Fruit fly (Drosophila melanogaster) whole organism, embryonic: ENCODE results near the gene lilli.

Experiments
- CG10366 ChIP-seq: fragments of 200-800 bp; sonication (Bioruptor generic); IDR thresholded peaks from 2 replicates; pipeline ENCODE4 v1.3.6; 2022; ENCODE audit warnings: missing biosample characterization, missing genetic modification characterization
- CG10565 ChIP-seq: fragments of 200-800 bp; sonication (Bioruptor generic); optimal IDR thresholded peaks from 3 replicates; lab custom pipeline; 2016; ENCODE audit warnings: missing biosample characterization, mild to moderate bottlenecking, missing genetic modification characterization
- CG11398 ChIP-seq: fragments of 200-800 bp; sonication (Bioruptor generic); optimal IDR thresholded peaks from 2 replicates; lab custom pipeline; 2016; ENCODE audit warnings: missing biosample characterization, missing genetic modification characterization
- CG11504 ChIP-seq: fragments of 200-800 bp; sonication (Bioruptor generic); optimal IDR thresholded peaks from 3 replicates; lab custom pipeline; 2019; ENCODE audit warnings: missing biosample characterization, mild to moderate bottlenecking, missing genetic modification characterization, moderate library complexity
- CG11696 ChIP-seq: fragments of 200-800 bp; sonication (Bioruptor generic); IDR thresholded peaks from 2 replicates; pipeline ENCODE4 v1.3.6; 2022; ENCODE audit warnings: missing biosample characterization, missing genetic modification characterization
- CG15011 ChIP-seq: fragments of 200-800 bp; sonication (Bioruptor generic); optimal IDR thresholded peaks from 3 replicates; lab custom pipeline; 2018; ENCODE audit warnings: missing biosample characterization, mild to moderate bottlenecking, missing genetic modification characterization
- CG15269 ChIP-seq: fragments of 200-800 bp; sonication (Bioruptor generic); optimal IDR thresholded peaks from 2 replicates; lab custom pipeline; 2018; ENCODE audit warnings: missing biosample characterization, mild to moderate bottlenecking, missing genetic modification characterization, moderate library complexity
- CG1603 ChIP-seq: fragments of 200-800 bp; sonication (Bioruptor generic); optimal IDR thresholded peaks from 2 replicates; lab custom pipeline; 2019; ENCODE audit warnings: missing biosample characterization, mild to moderate bottlenecking, missing genetic modification characterization, moderate library complexity
- CG16779 ChIP-seq: fragments of 200-800 bp; sonication (Bioruptor generic); IDR thresholded peaks from 2 replicates; pipeline ENCODE4 v1.3.6; 2022; ENCODE audit warnings: missing biosample characterization, missing genetic modification characterization
- CG17912 ChIP-seq: fragments of 200-800 bp; sonication (Bioruptor generic); optimal IDR thresholded peaks from 2 replicates; lab custom pipeline; 2018; ENCODE audit warnings: missing biosample characterization, mild to moderate bottlenecking, missing genetic modification characterization
- CG18476 ChIP-seq: fragments of 200-800 bp; sonication (Bioruptor generic); optimal IDR thresholded peaks from 2 replicates; lab custom pipeline; 2016; ENCODE audit warnings: missing biosample characterization, mild to moderate bottlenecking, missing genetic modification characterization
- CG31224 ChIP-seq: fragments of 200-800 bp; sonication (Bioruptor generic); IDR thresholded peaks from 2 replicates; pipeline ENCODE4 v1.3.6; 2022; ENCODE audit warnings: missing biosample characterization, missing genetic modification characterization
- CG3995 ChIP-seq: fragments of 200-800 bp; sonication (Bioruptor generic); optimal IDR thresholded peaks from 3 replicates; lab custom pipeline; 2016; ENCODE audit warnings: missing biosample characterization, missing genetic modification characterization
- CG4282 ChIP-seq: fragments of 200-800 bp; sonication (Bioruptor generic); optimal IDR thresholded peaks from 2 replicates; lab custom pipeline; 2016; ENCODE audit warnings: missing biosample characterization, missing genetic modification characterization
- CG6654 ChIP-seq: fragments of 200-800 bp; sonication (Bioruptor generic); optimal IDR thresholded peaks from 2 replicates; lab custom pipeline; 2017; ENCODE audit warnings: missing biosample characterization, mild to moderate bottlenecking, missing genetic modification characterization
- CG7987 ChIP-seq: fragments of 200-800 bp; sonication (Bioruptor generic); optimal IDR thresholded peaks from 2 replicates; lab custom pipeline; 2018; ENCODE audit warnings: missing biosample characterization, mild to moderate bottlenecking, missing genetic modification characterization, moderate library complexity
- CG8388 ChIP-seq: fragments of 200-800 bp; sonication (Bioruptor generic); optimal IDR thresholded peaks from 2 replicates; lab custom pipeline; 2019; ENCODE audit warnings: missing biosample characterization, mild to moderate bottlenecking, missing genetic modification characterization, moderate library complexity
- CG9437 ChIP-seq: fragments of 200-800 bp; sonication (Bioruptor generic); optimal IDR thresholded peaks from 2 replicates; lab custom pipeline; 2018; ENCODE audit warnings: missing biosample characterization, mild to moderate bottlenecking, missing genetic modification characterization
- CG9727 ChIP-seq: fragments of 200-800 bp; sonication (Bioruptor generic); optimal IDR thresholded peaks from 3 replicates; lab custom pipeline; 2017; ENCODE audit warnings: missing biosample characterization, mild to moderate bottlenecking, missing genetic modification characterization
- CG9876 ChIP-seq: fragments of 200-800 bp; sonication (Bioruptor generic); optimal IDR thresholded peaks from 2 replicates; lab custom pipeline; 2016; ENCODE audit warnings: missing biosample characterization, missing genetic modification characterization
- Dbx ChIP-seq: fragments of 200-800 bp; sonication (Bioruptor generic); IDR thresholded peaks from 3 replicates; pipeline ENCODE4 v1.3.6; 2022; ENCODE audit warnings: missing biosample characterization, missing genetic modification characterization
- Dfd ChIP-seq, 2 experiments: fragments of >200 bp; optimal IDR thresholded peaks; 2 replicates each; lab custom pipeline; 2017; ENCODE audit warnings: missing biosample characterization in 2 of 2, missing genetic modification characterization in 2 of 2
- ERR ChIP-seq: fragments of 200-800 bp; sonication (Bioruptor generic); optimal IDR thresholded peaks from 2 replicates; lab custom pipeline; 2016; ENCODE audit warnings: missing biosample characterization, missing genetic modification characterization
- Fer1 ChIP-seq: fragments of 200-800 bp; sonication (Bioruptor generic); optimal IDR thresholded peaks from 2 replicates; lab custom pipeline; 2017; ENCODE audit warnings: missing biosample characterization, mild to moderate bottlenecking, missing genetic modification characterization
- Fer2 ChIP-seq: fragments of 200-800 bp; sonication (Bioruptor generic); optimal IDR thresholded peaks from 2 replicates; lab custom pipeline; 2018; ENCODE audit warnings: missing biosample characterization, mild to moderate bottlenecking, missing genetic modification characterization, moderate library complexity
- Gsc ChIP-seq: fragments of 200-800 bp; sonication (Bioruptor generic); IDR thresholded peaks from 2 replicates; pipeline ENCODE4 v1.3.6; 2022; ENCODE audit warnings: missing biosample characterization, missing genetic modification characterization
- Gug ChIP-seq: fragments of 200-800 bp; sonication (Bioruptor generic); IDR thresholded peaks from 4 replicates; pipeline ENCODE4 v1.3.6; 2022; ENCODE audit warnings: missing biosample characterization, missing genetic modification characterization
- Hand ChIP-seq: fragments of 200-800 bp; sonication (Bioruptor generic); optimal IDR thresholded peaks from 2 replicates; lab custom pipeline; 2017; ENCODE audit warnings: mild to moderate bottlenecking, missing biosample characterization, missing genetic modification reagents, missing genetic modification characterization
- HmgD ChIP-seq: fragments of 200-800 bp; sonication (Bioruptor generic); optimal IDR thresholded peaks from 3 replicates; lab custom pipeline; 2016; ENCODE audit warnings: missing biosample characterization, missing genetic modification characterization
- Lim3 ChIP-seq: fragments of 200-800 bp; sonication (Bioruptor generic); IDR thresholded peaks from 2 replicates; pipeline ENCODE4 v1.3.6; 2022; ENCODE audit warnings: missing biosample characterization, missing genetic modification characterization
- MBD-R2 ChIP-seq: fragments of 200-800 bp; sonication (Bioruptor generic); IDR thresholded peaks from 2 replicates; pipeline ENCODE4 v1.3.6; 2022; ENCODE audit warnings: missing biosample characterization, missing genetic modification characterization
- NC2α ChIP-seq: fragments of 200-800 bp; sonication (Bioruptor generic); optimal IDR thresholded peaks from 2 replicates; lab custom pipeline; 2016; ENCODE audit warnings: missing biosample characterization, missing genetic modification characterization
- Nf-YC ChIP-seq: fragments of 200-800 bp; optimal IDR thresholded peaks from 3 replicates; lab custom pipeline; 2019; ENCODE audit warnings: missing biosample characterization, mild to moderate bottlenecking, missing genetic modification characterization, moderate library complexity
- Oaz ChIP-seq: fragments of 200-800 bp; sonication (Bioruptor generic); IDR thresholded peaks from 2 replicates; pipeline ENCODE4 v1.3.6; 2022; ENCODE audit warnings: missing biosample characterization, missing genetic modification characterization
- TFAM ChIP-seq: fragments of 200-800 bp; sonication (Bioruptor generic); optimal IDR thresholded peaks from 2 replicates; lab custom pipeline; 2017; ENCODE audit warnings: missing biosample characterization, missing genetic modification characterization, inconsistent platforms
- br ChIP-seq: fragments of >200 bp; optimal IDR thresholded peaks from 2 replicates; lab custom pipeline; 2017
- cas ChIP-seq: fragments of 200-800 bp; sonication (Bioruptor generic); IDR thresholded peaks from 2 replicates; pipeline ENCODE4 v1.3.6; 2022; ENCODE audit warnings: missing biosample characterization, missing genetic modification characterization
- chm ChIP-seq: fragments of 200-800 bp; sonication (Bioruptor generic); IDR thresholded peaks from 2 replicates; pipeline ENCODE4 v1.3.6; 2022; ENCODE audit warnings: missing biosample characterization, missing genetic modification characterization
- dan ChIP-seq: fragments of 200-800 bp; sonication (Bioruptor generic); IDR thresholded peaks from 2 replicates; pipeline ENCODE4 v1.3.6; 2022; ENCODE audit warnings: missing biosample characterization, missing genetic modification characterization
- fd64A ChIP-seq: fragments of 200-800 bp; sonication (Bioruptor generic); optimal IDR thresholded peaks from 3 replicates; lab custom pipeline; 2018; ENCODE audit warnings: missing biosample characterization, mild to moderate bottlenecking, missing genetic modification characterization
- fru ChIP-seq: fragments of >200 bp; optimal IDR thresholded peaks from 2 replicates; lab custom pipeline; 2017
- fu2 ChIP-seq: fragments of 200-800 bp; sonication (Bioruptor generic); optimal IDR thresholded peaks from 2 replicates; lab custom pipeline; 2016; ENCODE audit warnings: missing biosample characterization, missing genetic modification characterization
- gt ChIP-seq: fragments of 200-800 bp; sonication (Bioruptor generic); IDR thresholded peaks from 2 replicates; pipeline ENCODE4 v1.3.6; 2022; ENCODE audit warnings: missing biosample characterization, missing genetic modification characterization
- hbn ChIP-seq: fragments of 200-800 bp; sonication (Bioruptor generic); IDR thresholded peaks from 2 replicates; pipeline ENCODE4 v1.3.6; 2022; ENCODE audit warnings: missing biosample characterization, missing genetic modification characterization; ENCODE audit not compliant: partially characterized antibody
- nau ChIP-seq: fragments of 200-800 bp; sonication (Bioruptor generic); optimal IDR thresholded peaks from 3 replicates; lab custom pipeline; 2017; ENCODE audit warnings: missing biosample characterization, mild to moderate bottlenecking, missing genetic modification characterization, missing genetic modification reagents
- nom ChIP-seq: fragments of 200-800 bp; sonication (Bioruptor generic); optimal IDR thresholded peaks from 2 replicates; lab custom pipeline; 2017; ENCODE audit warnings: missing biosample characterization, missing genetic modification characterization, mild to moderate bottlenecking, moderate library complexity, missing genetic modification reagents
- pros ChIP-seq: fragments of 200-800 bp; sonication (Bioruptor generic); optimal IDR thresholded peaks from 3 replicates; lab custom pipeline; 2019; ENCODE audit warnings: missing biosample characterization, mild to moderate bottlenecking, missing genetic modification characterization, moderate library complexity
- row ChIP-seq: fragments of 200-800 bp; sonication (Bioruptor generic); IDR thresholded peaks from 3 replicates; pipeline ENCODE4 v1.3.6; 2022; ENCODE audit warnings: missing biosample characterization, missing genetic modification characterization
- scrt ChIP-seq: fragments of 200-800 bp; sonication (Bioruptor generic); optimal IDR thresholded peaks from 2 replicates; lab custom pipeline; 2018; ENCODE audit warnings: missing biosample characterization, mild to moderate bottlenecking, missing genetic modification characterization, moderate library complexity
- sens ChIP-seq: fragments of 200-800 bp; sonication (Bioruptor generic); peaks from one replicate; lab custom pipeline; 2016; ENCODE audit warnings: missing biosample characterization, missing genetic modification characterization
- sob ChIP-seq: fragments of 200-800 bp; sonication (Bioruptor generic); IDR thresholded peaks from 2 replicates; pipeline ENCODE4 v1.3.6; 2022; ENCODE audit warnings: missing biosample characterization, missing genetic modification characterization
- stc ChIP-seq: fragments of 200-800 bp; sonication (Bioruptor generic); IDR thresholded peaks from 2 replicates; pipeline ENCODE4 v1.3.6; 2022; ENCODE audit warnings: missing biosample characterization, missing genetic modification characterization
- tup ChIP-seq: fragments of 200-800 bp; sonication (Bioruptor generic); optimal IDR thresholded peaks from 2 replicates; lab custom pipeline; 2016; ENCODE audit warnings: missing biosample characterization, mild to moderate bottlenecking, missing genetic modification characterization, moderate library complexity
- zen2 ChIP-seq: fragments of 200-800 bp; sonication (Bioruptor generic); IDR thresholded peaks from 3 replicates; pipeline ENCODE4 v1.3.6; 2022; ENCODE audit warnings: missing biosample characterization, missing genetic modification characterization; ENCODE audit not compliant: partially characterized antibody

lilli gene

dm6 chr2L:2905051-2905446, 19.3 kb downstream of the lilli start (continued):
- peak; percentile 65 for TF ChIP-seq stc
- peak; percentile 76 for TF ChIP-seq CG11504 (tag; lab: Kevin White, UChicago)
- TF ChIP-seq zen2 (GFP tag; lab: Robert Waterston, UW), result no peak
- no peak for TF ChIP-seq Lim3 (GFP tag; lab: Robert Waterston, UW)
- peak; percentile 49 for TF ChIP-seq CG8388
- TF ChIP-seq CG18476 (GFP tag; lab: Kevin White, UChicago), result no peak
- TF ChIP-seq CG15011 (GFP tag; lab: Kevin White, UChicago), result no peak
- no peak for TF ChIP-seq Oaz
- TF ChIP-seq CG7987, result no peak
- TF ChIP-seq CG9876, result no peak
- TF ChIP-seq MBD-R2 (GFP tag; lab: Robert Waterston, UW), result no peak
- no peak for TF ChIP-seq Fer2
- peak; percentile 3 for TF ChIP-seq Fer1 (GFP tag; lab: Kevin White, UChicago)
- no peak for TF ChIP-seq CG9727
- no peak for TF ChIP-seq gt
- TF ChIP-seq TFAM, result no peak
- TF ChIP-seq Gsc (GFP tag; lab: Robert Waterston, UW), result no peak
- peak; percentile 22; the same call in 1 of the 2 replicates for TF ChIP-seq sob (GFP tag; lab: Robert Waterston, UW)
- TF ChIP-seq Gug (GFP tag; lab: Robert Waterston, UW), result no peak
- TF ChIP-seq tup (GFP tag; lab: Kevin White, UChicago), result no peak
- TF ChIP-seq CG10366, result peak; percentile 60
- no peak for TF ChIP-seq br (lab: Kevin White, UChicago)
- TF ChIP-seq fu2 (GFP tag; lab: Kevin White, UChicago), result no peak
- TF ChIP-seq hbn (GFP tag; lab: Robert Waterston, UW), result no peak
- no peak for TF ChIP-seq CG4282 (GFP tag; lab: Kevin White, UChicago)
- no peak for TF ChIP-seq NC2α (GFP tag; lab: Kevin White, UChicago)
- no peak for TF ChIP-seq Dbx (GFP tag; lab: Robert Waterston, UW)
- no peak for TF ChIP-seq nau
- no peak for TF ChIP-seq sens (GFP tag; lab: Kevin White, UChicago)
- TF ChIP-seq CG11398 (GFP tag; lab: Kevin White, UChicago), result no peak
- no peak for TF ChIP-seq CG11696 (GFP tag; lab: Robert Waterston, UW)
- TF ChIP-seq CG6654 (GFP tag; lab: Kevin White, UChicago), result no peak
- no peak for TF ChIP-seq Dfd (GFP tag; optimal IDR thresholded peaks at IDR 0.05; lab: Kevin White, UChicago)
- no peak for TF ChIP-seq pros (GFP tag; lab: Kevin White, UChicago)
- TF ChIP-seq CG17912 (GFP tag; lab: Kevin White, UChicago), result no peak
- TF ChIP-seq Nf-YC (tag; lab: Kevin White, UChicago), result no peak
- peak; percentile 75 for TF ChIP-seq row
- no peak for TF ChIP-seq ERR (GFP tag; lab: Kevin White, UChicago)
- no peak for TF ChIP-seq CG16779 (GFP tag; lab: Robert Waterston, UW)
- peak; percentile 69 for TF ChIP-seq CG15269 (tag; lab: Kevin White, UChicago)
- TF ChIP-seq nom (GFP tag; lab: Kevin White, UChicago), result peak; percentile 1
- no peak for TF ChIP-seq CG31224 (GFP tag; lab: Robert Waterston, UW)
- TF ChIP-seq dan (GFP tag; lab: Robert Waterston, UW), result no peak
- no peak for TF ChIP-seq cas
- TF ChIP-seq fd64A (GFP tag; lab: Kevin White, UChicago), result no peak
- TF ChIP-seq Hand (GFP tag; lab: Kevin White, UChicago), result no peak
- no peak for TF ChIP-seq chm (GFP tag; lab: Robert Waterston, UW)
- no peak for TF ChIP-seq CG10565 (GFP tag; lab: Kevin White, UChicago)
- no peak for TF ChIP-seq scrt (GFP tag; lab: Kevin White, UChicago)
- no peak for TF ChIP-seq CG3995
- TF ChIP-seq HmgD (GFP tag; lab: Kevin White, UChicago), result no peak
- TF ChIP-seq CG1603 (tag; lab: Kevin White, UChicago), result no peak
- peak; percentile 49 for TF ChIP-seq CG9437 (GFP tag; lab: Kevin White, UChicago)
- no peak for TF ChIP-seq fru (lab: Kevin White, UChicago)
